Fruit fly (Drosophila melanogaster): ENCODE data around the gene Myt1.
A peak's percentile ranks its signal among the peaks of the same experiment; 100 is the strongest.

dm6 chr3L:5823763-5824445 lies 44.5 kb upstream of the Myt1 start:
- TF ChIP-seq CTCF (GFP tag; optimal IDR thresholded peaks at IDR 0.05): peak; percentile 68
- TF ChIP-seq CG6175 (GFP tag; IDR thresholded peaks at IDR 0.05): no peak
- peak; percentile 44 for TF ChIP-seq ind (GFP tag; optimal IDR thresholded peaks at IDR 0.05)
- no peak for TF ChIP-seq CG34422 (GFP tag; IDR thresholded peaks at IDR 0.05)
- peak; percentile 80 for TF ChIP-seq CG30431 (GFP tag; optimal IDR thresholded peaks at IDR 0.05)
- TF ChIP-seq CG31441 (GFP tag; IDR thresholded peaks at IDR 0.05): peak; percentile 87
- TF ChIP-seq Lim3 (GFP tag; IDR thresholded peaks at IDR 0.05): no peak

Data from whole organism, embryonic.